Worm (Caenorhabditis elegans) whole organism, L4 larva: ENCODE results near the gene ubh-1.

Experiments
- ceh-82 ChIP-seq: sonication (generic microtip); optimal IDR thresholded peaks from 2 replicates; lab custom pipeline; 2017; ENCODE audit warnings: missing biosample characterization, missing genetic modification characterization
- nhr-11 ChIP-seq: fragments of 150-350 bp; optimal IDR thresholded peaks from 2 replicates; lab custom pipeline; 2014; ENCODE audit warnings: missing biosample characterization, missing genetic modification characterization
- nhr-77 ChIP-seq: fragments of 150-350 bp; optimal IDR thresholded peaks from 2 replicates; lab custom pipeline; 2014; ENCODE audit warnings: missing biosample characterization, missing genetic modification characterization
- skn-1 ChIP-seq: fragments of 150-350 bp; optimal IDR thresholded peaks from 2 replicates; lab custom pipeline; 2014; ENCODE audit warnings: missing biosample characterization, missing genetic modification characterization

- TF ChIP-seq skn-1 (tag; lab: Kevin White, UChicago) (no peak), nhr-11 (no peak), ceh-82 (tag; lab: Kevin White, UChicago) (no peak), nhr-77 (tag; lab: Kevin White, UChicago) (no peak)
Measured at ce11 chrV:6510622-6511021, 587 bp downstream of the ubh-1 start.
